Worm (Caenorhabditis elegans): ENCODE results near the gene ins-1.

ins-1 gene

ce11 chrIV:10438901-10439300 lies 2.4 kb downstream of the ins-1 start, which contains the start of gene F13B12.3:
Gene F13B12.3, plus strand, starts transcription at chrIV:10439123.
- peak in 1 of 2 experiments; percentile 53 for TF ChIP-seq unc-62 (GFP tag; optimal IDR thresholded peaks at IDR 0.05 in 1 of 2)
- TF ChIP-seq unc-62 (tag; optimal IDR thresholded peaks at IDR 0.05), result no peak
- no peak for TF ChIP-seq dve-1 (tag; optimal IDR thresholded peaks at IDR 0.05; ENCODE audit: insufficient read depth)
- TF ChIP-seq hlh-11 (tag; optimal IDR thresholded peaks at IDR 0.05), result no peak
- peak; percentile 90 for TF ChIP-seq dmd-6 (GFP tag; IDR thresholded peaks at IDR 0.05)
- TF ChIP-seq mes-2 (tag; optimal IDR thresholded peaks at IDR 0.05; ENCODE audit: poor library complexity, severe bottlenecking), result no peak
- no peak for TF ChIP-seq attf-4 (tag; optimal IDR thresholded peaks at IDR 0.05)
- TF ChIP-seq nhr-10 (tag; optimal IDR thresholded peaks at IDR 0.05), result no peak
- peak; percentile 38 for TF ChIP-seq nhr-77 (tag; optimal IDR thresholded peaks at IDR 0.05)
- no peak for TF ChIP-seq ceh-32 (tag; optimal IDR thresholded peaks at IDR 0.05; ENCODE audit: poor library complexity)
- TF ChIP-seq lin-38 (GFP tag; IDR thresholded peaks at IDR 0.05), result no peak
- no peak for TF ChIP-seq ztf-11 (tag; optimal IDR thresholded peaks at IDR 0.05)
- TF ChIP-seq ces-1 (GFP tag; optimal IDR thresholded peaks at IDR 0.05), result no peak
- no peak for TF ChIP-seq madf-9 (GFP tag; conservative IDR thresholded peaks at IDR 0.05)
- TF ChIP-seq ceh-44 (GFP tag; IDR thresholded peaks at IDR 0.05), result no peak
- no peak for TF ChIP-seq zfp-2 (tag; optimal IDR thresholded peaks at IDR 0.05)
- no peak for TF ChIP-seq F44E2.7 (GFP tag; IDR thresholded peaks at IDR 0.05)
- TF ChIP-seq F26F4.8 (GFP tag; conservative IDR thresholded peaks at IDR 0.05), result no peak
- no peak for TF ChIP-seq R02D3.7 (tag; optimal IDR thresholded peaks at IDR 0.05)
- TF ChIP-seq nhr-48 (tag; optimal IDR thresholded peaks at IDR 0.05), result peak; percentile 18
- TF ChIP-seq spr-3 (GFP tag; optimal IDR thresholded peaks at IDR 0.05), result no peak
- no peak for TF ChIP-seq daf-16 (GFP tag; optimal IDR thresholded peaks at IDR 0.05)
- TF ChIP-seq daf-16 (tag; optimal IDR thresholded peaks at IDR 0.05), result peak; percentile 79
- TF ChIP-seq egl-27 (tag; optimal IDR thresholded peaks at IDR 0.05), result no peak
- no peak for TF ChIP-seq nhr-237 (tag; optimal IDR thresholded peaks at IDR 0.05)
- TF ChIP-seq pqm-1 (tag; optimal IDR thresholded peaks at IDR 0.05), result peak; percentile 97
- TF ChIP-seq Y105C5A.15 (GFP tag; IDR thresholded peaks at IDR 0.05), result no peak
- no peak for TF ChIP-seq zip-2 (tag; optimal IDR thresholded peaks at IDR 0.05)
- TF ChIP-seq snpc-4 (tag; optimal IDR thresholded peaks at IDR 0.05), result no peak
- TF ChIP-seq saeg-2 (GFP tag; IDR thresholded peaks at IDR 0.05), result no peak
- no peak for TF ChIP-seq Y48G9A.11 (GFP tag; IDR thresholded peaks at IDR 0.05)
- TF ChIP-seq nhr-28 (tag; optimal IDR thresholded peaks at IDR 0.05), result peak; percentile 82
- no peak for TF ChIP-seq lim-7 (GFP tag; IDR thresholded peaks at IDR 0.05)
- no peak for TF ChIP-seq gei-8 (GFP tag; optimal IDR thresholded peaks at IDR 0.05)
- TF ChIP-seq ctbp-1 (GFP tag; IDR thresholded peaks at IDR 0.05), result no peak
- TF ChIP-seq rbr-2 (tag; optimal IDR thresholded peaks at IDR 0.05), result no peak
- no peak for TF ChIP-seq nhr-11 (tag; optimal IDR thresholded peaks at IDR 0.05)

DNA sequence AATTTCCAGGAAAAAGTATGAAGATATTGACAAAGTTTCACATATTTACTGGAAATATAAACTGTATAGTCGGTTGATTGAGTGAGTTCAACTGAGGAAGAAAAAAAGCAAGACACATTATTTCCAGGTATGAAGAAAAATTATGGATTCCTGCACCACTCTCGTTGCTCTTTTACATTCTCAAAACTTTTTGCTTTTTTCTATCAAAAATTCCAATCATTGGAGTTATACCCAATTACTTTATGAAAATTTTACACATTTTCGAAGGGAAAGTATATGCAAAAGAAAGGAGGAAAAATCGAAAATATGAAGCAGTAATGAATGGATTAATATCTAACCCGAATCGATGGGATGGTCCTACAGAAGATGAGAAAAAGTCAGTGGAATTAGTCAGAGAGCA lies 6.4 kb downstream of the ins-1 start:
- TF ChIP-seq F44E2.7 (GFP tag; IDR thresholded peaks at IDR 0.05), result no peak
- peak in 1 of 2 experiments; percentile 51 for TF ChIP-seq unc-62 (GFP tag; optimal IDR thresholded peaks at IDR 0.05 in 1 of 2)
- TF ChIP-seq unc-62 (tag; optimal IDR thresholded peaks at IDR 0.05), result no peak
- no peak for TF ChIP-seq zip-2 (tag; optimal IDR thresholded peaks at IDR 0.05)
- no peak for TF ChIP-seq ceh-82 (tag; optimal IDR thresholded peaks at IDR 0.05)
- no peak for TF ChIP-seq ceh-32 (tag; optimal IDR thresholded peaks at IDR 0.05; ENCODE audit: poor library complexity)
- no peak for TF ChIP-seq saeg-2 (GFP tag; IDR thresholded peaks at IDR 0.05)

- no peak for TF ChIP-seq mxl-2 (GFP tag; conservative IDR thresholded peaks at IDR 0.05)
Measured at ce11 chrIV:10443510-10443909, 7.0 kb downstream of the ins-1 start, which contains the start of gene F13B12.7. Gene F13B12.7, plus strand, starts transcription at chrIV:10443810.

Data from whole organism, L4 larva.